Fruit fly (Drosophila melanogaster): ENCODE results near the gene bcn92.

Gene bcn92

DNA sequence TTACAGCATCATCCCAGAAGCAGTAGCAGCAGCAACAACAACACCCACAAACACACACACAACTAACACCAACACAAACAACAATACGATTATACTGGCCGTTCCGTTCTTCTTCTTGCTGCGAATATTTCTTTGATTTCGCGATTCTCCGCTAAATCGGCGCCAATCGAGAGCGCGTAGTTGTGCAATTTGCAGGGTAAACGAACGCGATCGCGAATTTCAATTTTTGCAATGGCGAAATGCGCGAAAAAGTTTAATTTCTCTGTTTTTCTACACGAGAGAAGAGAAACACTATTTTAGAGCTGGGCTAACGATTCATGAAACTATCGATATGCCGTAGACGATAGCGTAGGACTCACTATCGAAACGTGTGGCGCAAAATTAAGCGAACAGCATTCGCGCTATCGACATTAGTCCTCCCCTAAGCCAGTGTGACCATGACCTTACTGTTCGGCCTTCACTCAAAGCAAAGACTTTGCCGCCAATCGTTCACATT lies 9.3 kb upstream of the bcn92 start, which contains the start of gene wapl (continued):
- peak; percentile 58 for TF ChIP-seq lilli (GFP tag; optimal IDR thresholded peaks at IDR 0.05)
- peak; percentile 12 for TF ChIP-seq CG12155 (GFP tag; optimal IDR thresholded peaks at IDR 0.05)
- peak; percentile 91 for TF ChIP-seq sna (GFP tag; IDR thresholded peaks at IDR 0.05; ENCODE audit: partially characterized antibody)
- no peak for TF ChIP-seq CG11696 (GFP tag; IDR thresholded peaks at IDR 0.05)
- no peak for TF ChIP-seq ase (GFP tag; IDR thresholded peaks at IDR 0.05)
- no peak for TF ChIP-seq CG8388 (GFP tag; optimal IDR thresholded peaks at IDR 0.05)
- TF ChIP-seq CG18011 (GFP tag; optimal IDR thresholded peaks at IDR 0.05) = no peak
- peak; percentile 47 for TF ChIP-seq HLH54F (GFP tag; optimal IDR thresholded peaks at IDR 0.05)
- peak; percentile 21 for TF ChIP-seq Nf-YC (tag; optimal IDR thresholded peaks at IDR 0.05)
- TF ChIP-seq cad (GFP tag; optimal IDR thresholded peaks at IDR 0.05) = no peak
- peak; percentile 54 for TF ChIP-seq slbo (GFP tag; IDR thresholded peaks at IDR 0.05)
- no peak for TF ChIP-seq disco-r (GFP tag; optimal IDR thresholded peaks at IDR 0.05)
- TF ChIP-seq CG30020 (tag; optimal IDR thresholded peaks at IDR 0.05) = peak; percentile 23
- peak; percentile 97 for TF ChIP-seq Bgb (GFP tag; IDR thresholded peaks at IDR 0.05; ENCODE audit: partially characterized antibody)
- TF ChIP-seq luna (GFP tag; optimal IDR thresholded peaks at IDR 0.05) = no peak
- TF ChIP-seq CG10431 (GFP tag; optimal IDR thresholded peaks at IDR 0.05) = no peak
- TF ChIP-seq CG2116 (GFP tag; optimal IDR thresholded peaks at IDR 0.05) = peak; percentile 86
- TF ChIP-seq CG14667 (GFP tag; IDR thresholded peaks at IDR 0.05) = no peak
- peak; percentile 13 for TF ChIP-seq CG30403 (GFP tag; optimal IDR thresholded peaks at IDR 0.05)
- TF ChIP-seq scrt (GFP tag; optimal IDR thresholded peaks at IDR 0.05) = no peak
- TF ChIP-seq caup (GFP tag; optimal IDR thresholded peaks at IDR 0.05; ENCODE audit: severe bottlenecking) = no peak
- peak; percentile 25 for TF ChIP-seq jumu (GFP tag; optimal IDR thresholded peaks at IDR 0.05)
- TF ChIP-seq CG15514 (GFP tag; optimal IDR thresholded peaks at IDR 0.05) = peak; percentile 83
- TF ChIP-seq MBD-R2 (GFP tag; IDR thresholded peaks at IDR 0.05) = peak; percentile 52
- no peak for TF ChIP-seq NK7.1 (GFP tag; optimal IDR thresholded peaks at IDR 0.05)
- TF ChIP-seq Hr51 (GFP tag; optimal IDR thresholded peaks at IDR 0.05) = peak in 1 of 2 experiments; percentile 45
- TF ChIP-seq CG15479 (GFP tag; optimal IDR thresholded peaks at IDR 0.05) = peak; percentile 51
- no peak for TF ChIP-seq CG14014 (GFP tag; IDR thresholded peaks at IDR 0.05)
- no peak for TF ChIP-seq odd (GFP tag; optimal IDR thresholded peaks at IDR 0.05)
- TF ChIP-seq trem (tag; optimal IDR thresholded peaks at IDR 0.05) = peak; percentile 75
- peak; percentile 94 for TF ChIP-seq CG17186 (GFP tag; optimal IDR thresholded peaks at IDR 0.05)
- TF ChIP-seq CG18476 (GFP tag; optimal IDR thresholded peaks at IDR 0.05) = no peak
- peak; percentile 71 for TF ChIP-seq Rfx (GFP tag; IDR thresholded peaks at IDR 0.05)
- no peak for TF ChIP-seq schlank (tag; optimal IDR thresholded peaks at IDR 0.05)
- peak; percentile 92 for TF ChIP-seq HLH4C (GFP tag; IDR thresholded peaks at IDR 0.05; ENCODE audit: partially characterized antibody)
- TF ChIP-seq Hmr (GFP tag; optimal IDR thresholded peaks at IDR 0.05) = peak; percentile 53
- TF ChIP-seq CG17361 (GFP tag; IDR thresholded peaks at IDR 0.05) = no peak
- peak; percentile 58 for TF ChIP-seq CG3995 (GFP tag; optimal IDR thresholded peaks at IDR 0.05)
- TF ChIP-seq CG18599 (GFP tag; optimal IDR thresholded peaks at IDR 0.05) = peak; percentile 5
- no peak for TF ChIP-seq bigmax (GFP tag; optimal IDR thresholded peaks at IDR 0.05)
- peak; percentile 61 for TF ChIP-seq CG12659 (GFP tag; optimal IDR thresholded peaks at IDR 0.05)
- TF ChIP-seq CG16863 (GFP tag; optimal IDR thresholded peaks at IDR 0.05) = no peak
- TF ChIP-seq CG4617 (GFP tag; optimal IDR thresholded peaks at IDR 0.05; ENCODE audit: borderline replicate concordance) = peak; percentile 89
- peak; percentile 93 for TF ChIP-seq ato (GFP tag; IDR thresholded peaks at IDR 0.05; ENCODE audit: partially characterized antibody)
- TF ChIP-seq CG2120 (GFP tag; optimal IDR thresholded peaks at IDR 0.05) = peak; percentile 58
- peak; percentile 12 for TF ChIP-seq CG8290 (GFP tag; optimal IDR thresholded peaks at IDR 0.05)
- peak in 1 of 2 experiments; percentile 76 for TF ChIP-seq CG8290 (tag; optimal IDR thresholded peaks at IDR 0.05)
- TF ChIP-seq CG1792 (GFP tag; optimal IDR thresholded peaks at IDR 0.05) = peak; percentile 8
- peak; percentile 6 for TF ChIP-seq Blimp-1 (GFP tag; optimal IDR thresholded peaks at IDR 0.05)
- peak; percentile 76 for TF ChIP-seq CG9932 (GFP tag; IDR thresholded peaks at IDR 0.05)

Measured in whole organism, embryonic.